Fruit fly (Drosophila melanogaster) whole organism, embryonic: ENCODE measurements around the gene CG4313.
A peak's percentile ranks its signal among the peaks of the same experiment; 100 is the strongest.

Experiments used
- CG1024 ChIP-seq: fragments of 200-800 bp; sonication (Bioruptor generic); IDR thresholded peaks from 2 replicates; pipeline ENCODE4 v1.3.6; 2022; ENCODE audit warnings: missing biosample characterization, missing genetic modification characterization
- CG10565 ChIP-seq: fragments of 200-800 bp; sonication (Bioruptor generic); optimal IDR thresholded peaks from 3 replicates; lab custom pipeline; 2016; ENCODE audit warnings: missing biosample characterization, mild to moderate bottlenecking, missing genetic modification characterization
- CG10654 ChIP-seq: fragments of 200-800 bp; sonication (Bioruptor generic); optimal IDR thresholded peaks from 2 replicates; lab custom pipeline; 2016; ENCODE audit warnings: missing biosample characterization, missing genetic modification characterization
- CG11695 ChIP-seq: fragments of 200-800 bp; sonication (Bioruptor generic); IDR thresholded peaks from 3 replicates; pipeline ENCODE4 v1.3.6; 2022; ENCODE audit warnings: missing biosample characterization, missing genetic modification characterization
- CG12236 ChIP-seq: fragments of 200-800 bp; sonication (Bioruptor generic); optimal IDR thresholded peaks from 2 replicates; lab custom pipeline; 2016; ENCODE audit warnings: missing biosample characterization, missing genetic modification characterization
- CG1233 ChIP-seq: fragments of 200-800 bp; sonication (Bioruptor generic); optimal IDR thresholded peaks from 4 replicates; lab custom pipeline; 2018; ENCODE audit warnings: missing biosample characterization, mild to moderate bottlenecking, missing genetic modification characterization
- CG13123 ChIP-seq: fragments of 200-800 bp; sonication (Bioruptor generic); optimal IDR thresholded peaks from 2 replicates; lab custom pipeline; 2016; ENCODE audit warnings: missing biosample characterization, missing genetic modification characterization
- CG13775 ChIP-seq: fragments of 200-800 bp; sonication (Bioruptor generic); optimal IDR thresholded peaks from 3 replicates; lab custom pipeline; 2017; ENCODE audit warnings: missing biosample characterization, mild to moderate bottlenecking, missing genetic modification characterization
- CG1602 ChIP-seq: fragments of 200-800 bp; sonication (Bioruptor generic); optimal IDR thresholded peaks from 3 replicates; lab custom pipeline; 2016; ENCODE audit warnings: missing biosample characterization, missing genetic modification characterization
- CG16813 ChIP-seq: fragments of 200-800 bp; sonication (Bioruptor generic); IDR thresholded peaks from 3 replicates; pipeline ENCODE4 v1.3.6; 2022; ENCODE audit warnings: missing biosample characterization, missing genetic modification characterization; ENCODE audit not compliant: partially characterized antibody
- CG1792 ChIP-seq: fragments of 200-800 bp; sonication (Bioruptor generic); optimal IDR thresholded peaks from 2 replicates; lab custom pipeline; 2016; ENCODE audit warnings: missing biosample characterization, missing genetic modification characterization
- CG18262 ChIP-seq: fragments of 200-800 bp; optimal IDR thresholded peaks from 3 replicates; lab custom pipeline; 2019; ENCODE audit warnings: missing biosample characterization, mild to moderate bottlenecking, missing genetic modification characterization, moderate library complexity
- CG1832 ChIP-seq: fragments of 200-800 bp; sonication (Bioruptor generic); optimal IDR thresholded peaks from 2 replicates; lab custom pipeline; 2017; ENCODE audit warnings: missing biosample characterization, mild to moderate bottlenecking, missing genetic modification characterization, inconsistent platforms
- CG2116 ChIP-seq: fragments of 200-800 bp; sonication (Bioruptor generic); optimal IDR thresholded peaks from 3 replicates; lab custom pipeline; 2018; ENCODE audit warnings: missing biosample characterization, mild to moderate bottlenecking, missing genetic modification characterization
- CG30403 ChIP-seq: fragments of 200-800 bp; sonication (Bioruptor generic); optimal IDR thresholded peaks from 3 replicates; lab custom pipeline; 2016; ENCODE audit warnings: missing biosample characterization, missing genetic modification characterization
- CG3163 ChIP-seq: fragments of 200-800 bp; sonication (Bioruptor generic); optimal IDR thresholded peaks from 3 replicates; lab custom pipeline; 2016; ENCODE audit warnings: missing biosample characterization, missing genetic modification characterization
- CG32772 ChIP-seq: fragments of 200-800 bp; sonication (Bioruptor generic); IDR thresholded peaks from 2 replicates; pipeline ENCODE4 v1.3.6; 2022; ENCODE audit warnings: missing biosample characterization, missing genetic modification characterization
- CG4854 ChIP-seq: fragments of 200-800 bp; sonication (Bioruptor generic); optimal IDR thresholded peaks from 2 replicates; lab custom pipeline; 2016; ENCODE audit warnings: missing biosample characterization, missing genetic modification characterization, inconsistent platforms
- ERR ChIP-seq: fragments of 200-800 bp; sonication (Bioruptor generic); optimal IDR thresholded peaks from 2 replicates; lab custom pipeline; 2016; ENCODE audit warnings: missing biosample characterization, missing genetic modification characterization
- HHEX ChIP-seq: fragments of 200-800 bp; sonication (Bioruptor generic); optimal IDR thresholded peaks from 3 replicates; lab custom pipeline; 2017; ENCODE audit warnings: missing biosample characterization, mild to moderate bottlenecking, missing genetic modification characterization, missing genetic modification reagents
- Hsf ChIP-seq: fragments of 200-800 bp; sonication (Bioruptor generic); optimal IDR thresholded peaks from 3 replicates; lab custom pipeline; 2016; ENCODE audit warnings: missing biosample characterization, missing genetic modification characterization
- Med ChIP-seq: fragments of 200-800 bp; sonication (Bioruptor generic); peaks from one replicate; lab custom pipeline; 2016; ENCODE audit warnings: missing biosample characterization, missing genetic modification characterization, mild to moderate bottlenecking, inconsistent platforms, moderate library complexity
- Vsx1 ChIP-seq: fragments of 200-800 bp; sonication (Bioruptor generic); optimal IDR thresholded peaks from 2 replicates; lab custom pipeline; 2017; ENCODE audit warnings: missing biosample characterization, mild to moderate bottlenecking, missing genetic modification characterization, missing genetic modification reagents
- ase ChIP-seq: fragments of 200-800 bp; sonication (Bioruptor generic); IDR thresholded peaks from 3 replicates; pipeline ENCODE4 v1.3.6; 2022; ENCODE audit warnings: missing biosample characterization, missing genetic modification characterization
- ash1 ChIP-seq: fragments of 200-800 bp; sonication (Bioruptor generic); optimal IDR thresholded peaks from 2 replicates; lab custom pipeline; 2018; ENCODE audit warnings: missing biosample characterization, mild to moderate bottlenecking, missing genetic modification characterization
- az2 ChIP-seq: fragments of 200-800 bp; sonication (Bioruptor generic); optimal IDR thresholded peaks from 3 replicates; lab custom pipeline; 2016; ENCODE audit warnings: missing biosample characterization, missing genetic modification characterization
- ci ChIP-seq: fragments of 200-800 bp; sonication (Bioruptor generic); IDR thresholded peaks from 3 replicates; pipeline ENCODE4 v1.3.6; 2022; ENCODE audit warnings: missing biosample characterization, missing genetic modification characterization
- crp ChIP-seq, 2 experiments: fragments of 200-800 bp; sonication (Bioruptor generic); optimal IDR thresholded peaks; 2 replicates in 1 of 2; 3 replicates in 1 of 2; lab custom pipeline; 2017; ENCODE audit warnings: missing biosample characterization in 2 of 2, missing genetic modification characterization in 2 of 2, mild to moderate bottlenecking in 1 of 2, moderate library complexity in 1 of 2
- en ChIP-seq: fragments of 200-800 bp; sonication (Bioruptor generic); optimal IDR thresholded peaks from 2 replicates; lab custom pipeline; 2016; ENCODE audit warnings: missing biosample characterization, missing genetic modification characterization
- eve ChIP-seq, 2 experiments: fragments of >200 bp; optimal IDR thresholded peaks; 2 replicates each; lab custom pipeline; 2017; ENCODE audit warnings: missing biosample characterization in 2 of 2, missing genetic modification characterization in 2 of 2
- exex ChIP-seq: fragments of 200-800 bp; sonication (Bioruptor generic); optimal IDR thresholded peaks from 4 replicates; lab custom pipeline; 2018; ENCODE audit warnings: missing biosample characterization, mild to moderate bottlenecking, missing genetic modification characterization, moderate library complexity
- gcm ChIP-seq: fragments of 200-800 bp; sonication (Bioruptor generic); optimal IDR thresholded peaks from 2 replicates; lab custom pipeline; 2019; ENCODE audit warnings: missing biosample characterization, mild to moderate bottlenecking, missing genetic modification characterization, moderate library complexity
- gfzf ChIP-seq: fragments of 200-800 bp; sonication (Bioruptor generic); optimal IDR thresholded peaks from 2 replicates; lab custom pipeline; 2016; ENCODE audit warnings: missing biosample characterization, mild to moderate bottlenecking, missing genetic modification characterization, moderate library complexity
- hkb ChIP-seq, 2 experiments: fragments of 200-800 bp in 1 of 2; fragments of >200 bp in 1 of 2; sonication (Bioruptor generic) in 1 of 2; IDR thresholded peaks in 1 of 2; optimal IDR thresholded peaks in 1 of 2; 2 replicates each; pipeline versions ENCODE4 v1.3.6 to Lab custom; 2017 to 2022; ENCODE audit warnings: missing biosample characterization in 1 of 2, missing genetic modification characterization in 1 of 2
- jigr1 ChIP-seq: fragments of 200-800 bp; sonication (Bioruptor generic); IDR thresholded peaks from 3 replicates; pipeline ENCODE4 v1.3.6; 2022; ENCODE audit warnings: missing biosample characterization, missing genetic modification characterization
- jumu ChIP-seq: fragments of 200-800 bp; sonication (Bioruptor generic); optimal IDR thresholded peaks from 3 replicates; lab custom pipeline; 2016; ENCODE audit warnings: missing biosample characterization, missing genetic modification characterization
- lilli ChIP-seq: fragments of 200-800 bp; sonication (Bioruptor generic); optimal IDR thresholded peaks from 3 replicates; lab custom pipeline; 2016; ENCODE audit warnings: missing biosample characterization, missing genetic modification characterization
- maf-S ChIP-seq: fragments of 200-800 bp; sonication (Bioruptor generic); optimal IDR thresholded peaks from 2 replicates; lab custom pipeline; 2016; ENCODE audit warnings: missing biosample characterization, missing genetic modification characterization
- nau ChIP-seq: fragments of 200-800 bp; sonication (Bioruptor generic); optimal IDR thresholded peaks from 3 replicates; lab custom pipeline; 2017; ENCODE audit warnings: missing biosample characterization, mild to moderate bottlenecking, missing genetic modification characterization, missing genetic modification reagents
- pan ChIP-seq, 4 experiments: fragments of >200 bp in 3 of 4; fragments of 200-800 bp in 1 of 4; sonication (Bioruptor generic) in 1 of 4; optimal IDR thresholded peaks in 3 of 4; IDR thresholded peaks in 1 of 4; 2 replicates each; pipeline versions ENCODE4 v1.3.6 to Lab custom; 2017 to 2022; ENCODE audit warnings: missing biosample characterization in 2 of 4, missing genetic modification characterization in 2 of 4, mixed read lengths in 1 of 4
- pb ChIP-seq: fragments of 200-800 bp; sonication (Bioruptor generic); optimal IDR thresholded peaks from 3 replicates; lab custom pipeline; 2016; ENCODE audit warnings: missing biosample characterization, missing genetic modification characterization
- row ChIP-seq: fragments of 200-800 bp; sonication (Bioruptor generic); IDR thresholded peaks from 3 replicates; pipeline ENCODE4 v1.3.6; 2022; ENCODE audit warnings: missing biosample characterization, missing genetic modification characterization
- salm ChIP-seq: fragments of 200-800 bp; sonication (Bioruptor generic); optimal IDR thresholded peaks from 2 replicates; lab custom pipeline; 2018; ENCODE audit warnings: missing biosample characterization, mild to moderate bottlenecking, missing genetic modification characterization
- sens-2 ChIP-seq: fragments of 200-800 bp; sonication (Bioruptor generic); IDR thresholded peaks from 2 replicates; pipeline ENCODE4 v1.3.6; 2022; ENCODE audit warnings: missing biosample characterization, missing genetic modification characterization
- slp2 ChIP-seq: fragments of 200-800 bp; sonication (Bioruptor generic); optimal IDR thresholded peaks from 2 replicates; lab custom pipeline; 2016; ENCODE audit warnings: missing biosample characterization, missing genetic modification characterization
- toy ChIP-seq: fragments of 200-800 bp; sonication (Bioruptor generic); IDR thresholded peaks from 2 replicates; pipeline ENCODE4 v1.3.6; 2022; ENCODE audit warnings: missing biosample characterization, missing genetic modification characterization
- vfl ChIP-seq: fragments of 200-800 bp; sonication (Bioruptor generic); optimal IDR thresholded peaks from 2 replicates; lab custom pipeline; 2016; ENCODE audit warnings: missing biosample characterization, missing genetic modification characterization
- zfh1 ChIP-seq: fragments of 200-800 bp; sonication (Bioruptor generic); IDR thresholded peaks from 3 replicates; pipeline ENCODE4 v1.3.6; 2022; ENCODE audit warnings: missing biosample characterization, missing genetic modification characterization

Gene CG4313

DNA sequence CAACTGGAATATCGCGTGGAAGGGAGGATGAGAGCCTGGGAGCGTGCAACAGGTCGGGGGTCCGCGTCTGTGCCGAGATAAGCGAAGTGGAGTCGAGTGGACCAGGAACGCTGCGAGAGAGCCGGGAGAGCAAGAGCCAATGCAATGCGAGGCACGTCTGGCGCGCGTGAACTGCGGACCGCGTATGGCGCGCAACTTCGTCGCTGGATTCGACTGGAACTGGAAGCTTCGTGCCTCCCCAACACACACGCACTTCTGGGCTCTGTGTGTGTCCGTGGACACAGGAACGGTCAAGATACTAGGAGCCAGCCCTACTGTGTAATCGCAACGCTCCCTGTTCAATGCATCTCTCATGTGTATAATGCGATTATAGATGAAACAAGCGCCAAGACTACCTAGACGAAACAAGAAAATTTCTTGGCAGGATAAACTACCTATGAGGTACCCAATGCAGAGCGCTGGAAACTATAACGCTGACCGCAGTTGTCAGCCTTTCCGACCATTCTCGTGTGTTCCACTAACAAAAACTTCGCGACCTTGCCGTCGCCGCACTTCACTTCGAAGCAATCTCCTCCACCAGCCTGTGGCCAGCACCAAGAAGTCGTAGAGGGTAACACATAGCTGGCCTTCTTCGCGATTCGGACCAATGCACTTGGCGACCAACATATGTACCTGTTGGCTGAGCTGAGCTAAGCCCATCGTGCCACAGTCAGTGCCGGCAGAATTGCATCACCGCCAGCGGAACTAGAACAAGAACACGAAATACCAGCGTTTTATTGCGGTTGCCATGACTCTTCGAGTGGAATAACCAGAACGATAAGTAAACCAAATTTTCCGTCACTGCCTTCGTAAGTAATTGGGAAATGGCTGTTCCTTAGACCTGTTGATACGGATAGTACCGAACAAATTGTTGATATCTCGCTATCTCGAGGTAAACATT, 30.5 kb downstream of the CG4313 start, which contains the start of gene Rtca (continued):
- TF ChIP-seq maf-S (GFP tag; lab: Kevin White, UChicago) (peak; percentile 66), pan (optimal IDR thresholded peaks at IDR 0.05; lab: Kevin White, UChicago) (no peak), pan (GFP tag; optimal IDR thresholded peaks at IDR 0.05 in 1 of 2, IDR thresholded peaks at IDR 0.05 in 1 of 2) (peak in 1 of 2 experiments; percentile 80), exex (tag; lab: Kevin White, UChicago) (no peak), lilli (peak; percentile 72), zfh1 (GFP tag; lab: Robert Waterston, UW) (peak; percentile 41; the same call in 1 of the 3 replicates), sens-2 (GFP tag; lab: Robert Waterston, UW) (no peak), CG3163 (GFP tag; lab: Kevin White, UChicago) (peak; percentile 55), CG1602 (peak; percentile 42), gfzf (GFP tag; lab: Kevin White, UChicago) (no peak), Hsf (GFP tag; lab: Kevin White, UChicago) (peak; percentile 71), CG11695 (GFP tag; lab: Robert Waterston, UW) (peak; percentile 67), nau (GFP tag; lab: Kevin White, UChicago) (peak; percentile 8), CG1792 (GFP tag; lab: Kevin White, UChicago) (peak; percentile 13), ash1 (GFP tag; lab: Kevin White, UChicago) (no peak), CG10654 (GFP tag; lab: Kevin White, UChicago) (peak; percentile 56), ci (GFP tag; lab: Robert Waterston, UW) (peak; percentile 52; the same call in 1 of the 3 replicates), slp2 (GFP tag; lab: Kevin White, UChicago) (no peak), CG1024 (no peak), Med (peak; percentile 93), CG12236 (GFP tag; lab: Kevin White, UChicago) (no peak), CG32772 (GFP tag; lab: Robert Waterston, UW) (0 out of 2 replicates have a peak, but pooled peaks have one; percentile 45), ase (GFP tag; lab: Robert Waterston, UW) (no peak), eve (GFP tag; optimal IDR thresholded peaks at IDR 0.05; lab: Kevin White, UChicago) (no peak), CG1832 (GFP tag; lab: Kevin White, UChicago) (no peak), jumu (peak; percentile 51), vfl (GFP tag; lab: Kevin White, UChicago) (peak; percentile 44), CG1233 (GFP tag; lab: Kevin White, UChicago) (peak; percentile 51), az2 (GFP tag; lab: Kevin White, UChicago) (peak; percentile 38), hkb (optimal IDR thresholded peaks at IDR 0.05; lab: Kevin White, UChicago) (no peak), hkb (GFP tag; IDR thresholded peaks at IDR 0.05; lab: Robert Waterston, UW) (peak; percentile 79), CG13123 (GFP tag; lab: Kevin White, UChicago) (peak; percentile 3), CG10565 (GFP tag; lab: Kevin White, UChicago) (no peak), gcm (peak; percentile 39), CG18262 (tag; lab: Kevin White, UChicago) (peak; percentile 60), crp (GFP tag; optimal IDR thresholded peaks at IDR 0.05; lab: Kevin White, UChicago) (no peak), CG2116 (no peak), row (GFP tag; lab: Robert Waterston, UW) (peak; percentile 87), CG16813 (GFP tag; lab: Robert Waterston, UW) (no peak), CG4854 (GFP tag; lab: Kevin White, UChicago) (peak; percentile 39), salm (no peak), pb (GFP tag; lab: Kevin White, UChicago) (peak; percentile 46), ERR (peak; percentile 26), CG13775 (peak; percentile 46), jigr1 (GFP tag; lab: Robert Waterston, UW) (no peak), Vsx1 (no peak), CG30403 (peak; percentile 75), HHEX (GFP tag; lab: Kevin White, UChicago) (peak; percentile 44), en (peak; percentile 19), toy (no peak)
